Fruit fly (Drosophila melanogaster) whole organism, pupa: Measurements from ENCODE around the gene CG13144.

Experiments
- CG10348 ChIP-seq: fragments of 200-800 bp; sonication (Bioruptor generic); IDR thresholded peaks from 2 replicates; pipeline ENCODE4 v1.3.6; 2022; ENCODE audit warnings: missing biosample characterization, missing genetic modification characterization
- CG13204 ChIP-seq: fragments of 200-800 bp; sonication (Bioruptor generic); optimal IDR thresholded peaks from 2 replicates; lab custom pipeline; 2018; ENCODE audit warnings: missing biosample characterization, mild to moderate bottlenecking, missing genetic modification characterization, moderate library complexity
- CG32121 ChIP-seq: fragments of 200-800 bp; sonication (Bioruptor generic); IDR thresholded peaks from 2 replicates; pipeline ENCODE4 v1.3.6; 2022; ENCODE audit warnings: missing biosample characterization, missing genetic modification characterization
- CG8159 ChIP-seq: fragments of 200-800 bp; sonication (Bioruptor generic); optimal IDR thresholded peaks from 3 replicates; lab custom pipeline; 2018; ENCODE audit warnings: missing biosample characterization, mild to moderate bottlenecking, missing genetic modification characterization, moderate library complexity
- Ets98B ChIP-seq: fragments of 200-800 bp; sonication (Bioruptor generic); IDR thresholded peaks from 2 replicates; pipeline ENCODE4 v1.3.6; 2022; ENCODE audit warnings: missing biosample characterization, missing genetic modification characterization
- Pif1B ChIP-seq: fragments of 200-800 bp; sonication (Bioruptor generic); optimal IDR thresholded peaks from 3 replicates; lab custom pipeline; 2016; ENCODE audit warnings: missing biosample characterization, missing genetic modification characterization
- fd96Ca ChIP-seq: fragments of 200-800 bp; sonication (Bioruptor generic); IDR thresholded peaks from 3 replicates; pipeline ENCODE4 v1.3.6; 2022; ENCODE audit warnings: missing biosample characterization, missing genetic modification characterization
- gl ChIP-seq: fragments of 200-800 bp; sonication (Bioruptor generic); optimal IDR thresholded peaks from 2 replicates; lab custom pipeline; 2018; ENCODE audit warnings: missing biosample characterization, mild to moderate bottlenecking, missing genetic modification characterization

DNA sequence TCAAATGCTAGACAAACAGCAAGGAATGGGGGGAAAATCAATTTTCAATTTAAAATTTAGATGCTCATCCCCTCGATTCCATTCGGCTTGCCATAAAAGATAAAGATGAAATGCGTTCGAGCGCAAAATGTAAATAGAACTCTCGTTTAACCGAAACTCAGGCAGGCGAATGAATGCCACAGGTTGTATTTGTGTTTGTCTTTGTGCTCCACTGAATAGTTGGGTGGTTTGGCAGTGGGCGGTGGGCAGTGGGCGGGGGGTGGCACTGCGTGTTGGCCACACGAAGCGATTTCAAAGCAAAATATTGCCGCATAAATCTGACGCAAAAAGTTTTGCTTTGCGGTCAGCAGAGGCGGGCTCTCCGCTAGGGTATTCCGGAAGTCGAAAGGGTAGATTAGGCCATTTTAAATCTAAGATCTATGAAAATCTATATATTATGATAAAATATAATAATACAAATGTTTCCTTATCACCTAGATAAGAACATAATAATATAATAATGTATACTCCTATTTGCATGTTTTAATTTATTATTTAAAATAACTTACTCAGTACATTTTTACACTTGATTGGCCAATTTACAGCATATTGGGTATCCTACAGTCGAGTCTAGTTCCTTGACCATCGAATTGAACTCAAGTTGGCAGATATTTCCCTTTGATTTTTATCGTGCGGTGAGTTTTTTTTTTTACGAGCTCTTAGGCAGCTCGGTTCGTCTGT, 31.1 kb upstream of the CG13144 start:
- TF ChIP-seq CG13204: no peak
- 0 out of 3 replicates have a peak, but pooled peaks have one; percentile 19 for TF ChIP-seq fd96Ca (GFP tag; lab: Robert Waterston, UW)
- no peak for TF ChIP-seq gl (tag; lab: Kevin White, UChicago)
- TF ChIP-seq Pif1B (GFP tag; lab: Kevin White, UChicago): no peak
- no peak for TF ChIP-seq Ets98B
- no peak for TF ChIP-seq CG10348 (GFP tag; lab: Robert Waterston, UW)
- peak; percentile 28 for TF ChIP-seq CG8159 (tag; lab: Kevin White, UChicago)
- TF ChIP-seq CG32121 (GFP tag; lab: Robert Waterston, UW): peak; percentile 23; the same call in 1 of the 2 replicates
